Fruit fly (Drosophila melanogaster) whole organism, larva: ENCODE data around the gene jvl.

Experiments
- noc ChIP-seq: fragments of 200-800 bp; sonication (Bioruptor generic); optimal IDR thresholded peaks from 3 replicates; lab custom pipeline; 2019; ENCODE audit warnings: missing biosample characterization, mild to moderate bottlenecking, missing genetic modification characterization, moderate library complexity

jvl gene

DNA sequence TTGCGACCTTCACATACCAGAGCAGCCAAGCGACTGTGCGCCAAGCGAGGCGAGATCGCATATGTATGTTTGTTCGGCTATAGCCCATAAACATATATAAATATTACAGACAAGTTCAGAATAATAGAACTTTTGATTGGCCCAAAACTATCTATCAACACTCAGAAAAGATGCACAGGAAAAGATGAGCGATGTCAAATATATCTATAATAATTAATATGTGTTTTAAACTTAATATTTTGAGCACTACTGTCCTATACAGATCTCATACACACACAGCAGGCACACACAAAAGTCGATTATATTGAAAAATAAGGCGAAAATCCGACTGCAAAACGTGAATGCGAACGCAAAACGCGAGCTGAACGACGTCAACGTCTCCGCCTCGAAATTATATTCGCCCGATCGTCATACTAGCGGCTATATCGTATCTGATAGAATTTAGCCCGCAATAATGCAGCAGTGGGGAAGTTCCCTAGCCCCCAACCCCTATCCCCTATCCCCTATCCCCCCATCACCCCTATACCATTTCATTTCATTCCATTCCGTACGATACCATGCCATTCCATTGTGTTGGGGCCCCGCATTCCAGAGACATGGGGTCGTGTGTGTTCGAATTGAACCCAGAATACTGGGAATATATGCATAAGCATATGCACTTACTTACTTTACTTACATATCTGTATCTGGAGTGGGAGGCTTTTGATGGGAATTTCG lies 29.8 kb upstream of the jvl start:
- TF ChIP-seq noc (tag; lab: Kevin White, UChicago), result no peak

DNA sequence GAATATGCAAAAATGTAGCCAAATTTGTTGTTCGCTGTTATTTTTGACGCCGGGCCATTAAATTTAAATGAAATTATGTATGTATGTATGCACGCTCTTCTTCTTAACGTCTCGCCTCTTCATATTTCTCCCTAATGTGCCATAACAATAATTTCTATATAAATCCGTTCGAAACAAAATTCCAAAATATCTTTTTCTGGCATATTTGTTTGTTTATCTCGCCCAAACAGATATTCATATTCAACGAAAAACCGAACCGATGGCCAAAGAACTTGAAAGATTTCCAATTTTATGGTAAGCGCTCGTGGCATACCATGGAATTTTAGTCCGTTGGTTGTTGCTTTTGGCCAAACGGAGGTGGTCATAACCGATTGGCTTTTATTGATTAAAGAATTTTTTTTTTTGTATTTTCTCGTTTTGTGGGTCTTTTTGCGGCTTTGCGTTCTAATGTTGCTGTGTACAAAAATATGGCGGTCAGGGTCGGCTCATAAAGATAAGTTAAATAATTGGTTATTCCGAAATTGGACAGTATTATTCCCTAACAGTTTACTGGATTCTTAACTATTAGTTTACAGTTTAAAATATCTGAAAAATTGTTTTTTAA lies 28.2 kb upstream of the jvl start:
- TF ChIP-seq noc (tag; lab: Kevin White, UChicago), result no peak

DNA sequence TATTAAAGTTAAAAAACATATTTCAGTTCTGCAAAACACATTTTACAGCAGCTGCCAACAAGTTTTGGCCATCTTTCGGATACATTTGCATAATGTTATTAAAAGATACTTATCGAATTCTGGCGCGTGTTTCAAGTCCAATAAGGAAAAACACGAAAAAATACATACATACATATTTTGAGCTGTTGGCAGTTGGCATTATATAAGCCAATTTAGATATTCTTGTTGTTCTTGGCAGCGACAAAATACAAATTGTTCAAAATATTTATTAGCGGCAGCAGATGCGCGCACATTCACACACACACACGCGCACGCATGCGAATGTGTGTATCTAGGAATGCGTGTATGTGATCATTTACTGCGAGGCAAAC lies 27.6 kb upstream of the jvl start:
- no peak for TF ChIP-seq noc (tag; lab: Kevin White, UChicago)

DNA sequence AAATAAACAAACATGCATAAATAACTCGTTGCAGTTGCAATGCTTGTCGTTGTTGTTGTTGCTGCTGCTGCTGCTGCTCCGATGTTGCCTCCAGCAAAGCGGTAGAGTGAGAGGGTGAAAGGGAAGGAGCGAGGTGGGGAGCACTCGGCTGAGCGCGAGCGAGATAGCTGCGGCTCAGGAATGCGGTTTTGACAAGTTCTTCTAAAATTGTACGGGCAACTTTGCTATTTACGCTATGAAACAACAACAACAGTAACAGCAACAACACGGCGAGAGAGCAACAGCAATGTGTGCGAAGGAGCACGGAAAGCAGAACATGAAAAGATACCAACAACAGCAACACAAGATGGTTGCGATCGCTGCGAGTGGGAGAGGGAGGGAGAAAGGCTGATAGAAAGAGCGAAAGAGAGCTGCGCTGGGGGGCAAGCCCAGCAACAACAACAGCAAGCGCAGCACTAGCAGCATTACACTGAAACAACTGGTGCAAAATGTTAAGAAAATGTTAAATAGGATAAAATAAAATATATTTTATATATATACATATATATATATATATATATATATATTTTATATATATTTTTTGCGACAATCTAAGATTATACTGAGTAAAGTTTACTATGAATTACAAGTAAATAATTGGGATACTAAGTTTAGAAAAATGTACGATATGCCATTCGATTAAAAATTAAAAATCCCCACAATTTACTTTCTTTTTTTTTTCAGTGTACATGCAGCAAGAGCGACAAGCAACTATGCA lies 27.1 kb upstream of the jvl start:
- peak; percentile 38 for TF ChIP-seq noc (tag; lab: Kevin White, UChicago)

DNA sequence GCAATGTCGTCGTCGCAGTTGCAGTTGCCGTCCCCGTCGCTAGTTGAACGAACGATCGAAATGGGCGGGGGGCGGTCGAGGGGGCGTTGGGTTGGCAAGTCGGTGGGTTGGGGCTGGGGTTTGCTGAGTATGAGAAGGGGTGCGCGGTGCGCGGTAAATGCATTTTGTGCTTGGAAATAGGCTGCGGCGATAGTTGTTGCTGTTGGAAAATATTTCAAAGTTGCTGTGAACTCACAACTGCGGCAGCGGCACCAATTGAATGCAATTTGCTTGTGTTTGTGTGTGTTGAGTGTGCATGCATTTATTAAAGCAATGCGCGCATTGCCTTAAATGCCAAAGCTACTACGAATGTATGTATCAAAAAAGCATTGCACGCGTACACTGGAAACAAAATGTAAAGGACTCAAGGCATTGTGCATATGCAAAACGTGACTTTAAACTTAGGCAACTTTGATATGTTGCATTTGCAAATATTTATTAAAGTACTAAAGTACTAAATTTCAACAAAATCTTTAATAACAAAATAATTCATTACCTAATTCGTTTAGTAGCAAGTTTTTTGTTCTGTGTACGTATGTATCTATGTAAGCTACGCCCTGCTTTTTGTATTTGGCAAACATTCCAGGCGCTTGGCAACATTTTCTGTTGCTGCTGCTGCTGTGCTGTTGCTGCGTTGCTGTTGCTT lies 26.3 kb upstream of the jvl start:
- no peak for TF ChIP-seq noc (tag; lab: Kevin White, UChicago)

DNA sequence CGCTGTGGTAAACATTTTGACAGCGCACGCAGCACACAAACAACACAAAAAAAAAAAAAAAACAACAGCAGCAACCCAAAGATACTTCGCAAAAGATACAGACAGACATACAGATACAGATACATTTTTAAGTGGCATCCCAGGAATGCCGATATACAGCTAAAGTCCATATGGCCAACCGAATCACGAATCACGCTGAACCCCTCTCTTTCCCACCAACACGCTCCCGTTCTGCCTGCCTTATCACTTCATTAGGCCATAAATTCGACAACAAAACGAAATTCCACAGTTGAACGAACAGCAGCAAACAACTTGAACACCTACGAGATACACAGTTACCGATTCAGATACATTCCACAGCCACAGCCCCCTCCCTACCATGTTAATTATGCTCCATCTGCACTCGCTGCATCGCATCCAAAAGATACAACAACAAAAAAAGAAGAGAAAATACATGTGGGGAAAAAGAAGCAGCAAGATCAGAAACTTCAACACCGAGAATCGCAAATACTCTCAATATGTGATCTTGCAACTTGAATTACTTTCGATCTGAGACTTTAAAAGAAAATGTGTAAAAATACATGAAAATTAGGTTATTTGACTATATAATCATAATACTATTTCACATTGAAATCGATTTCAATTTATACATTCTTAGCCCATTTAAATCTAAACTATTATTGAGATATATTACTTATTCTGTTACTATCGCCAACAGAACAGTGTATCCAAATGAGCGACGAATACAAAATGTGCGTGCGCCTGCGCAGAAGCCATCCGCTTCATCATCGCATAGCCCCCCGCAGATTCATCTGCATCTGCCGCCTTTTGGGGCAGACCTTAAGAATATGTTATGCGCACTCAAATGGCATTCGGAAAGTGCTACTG lies 24.9 kb upstream of the jvl start:
- TF ChIP-seq noc (tag; lab: Kevin White, UChicago), result no peak

DNA sequence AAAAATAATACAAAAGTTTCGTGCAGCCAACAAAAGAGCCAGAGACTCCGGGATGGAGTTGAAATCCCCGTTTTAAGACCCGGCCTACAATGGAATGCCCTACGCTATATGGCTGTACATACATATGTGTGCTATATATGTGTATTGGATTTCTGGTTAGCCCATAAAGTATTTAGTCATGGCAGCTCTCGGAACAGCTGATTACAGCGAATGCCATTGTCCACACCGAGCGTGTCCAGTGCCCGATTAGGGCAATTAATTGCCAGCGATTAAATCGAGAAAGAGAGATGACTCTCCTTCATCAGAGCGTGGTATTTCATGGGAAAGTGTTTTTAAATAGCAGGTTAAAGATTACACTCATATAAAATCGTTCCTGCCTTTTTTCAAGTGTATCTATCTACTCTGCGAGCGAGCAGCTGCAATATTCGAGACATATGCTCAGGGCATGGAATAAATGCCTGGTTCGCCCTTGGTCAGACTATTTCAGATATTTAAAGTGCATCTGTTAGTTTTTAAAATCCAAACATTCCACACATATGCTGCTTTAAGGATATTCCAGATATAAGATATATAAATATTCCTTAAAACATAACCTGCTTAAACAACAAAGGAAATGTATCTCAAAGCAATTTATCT lies 24.2 kb upstream of the jvl start:
- no peak for TF ChIP-seq noc (tag; lab: Kevin White, UChicago)

DNA sequence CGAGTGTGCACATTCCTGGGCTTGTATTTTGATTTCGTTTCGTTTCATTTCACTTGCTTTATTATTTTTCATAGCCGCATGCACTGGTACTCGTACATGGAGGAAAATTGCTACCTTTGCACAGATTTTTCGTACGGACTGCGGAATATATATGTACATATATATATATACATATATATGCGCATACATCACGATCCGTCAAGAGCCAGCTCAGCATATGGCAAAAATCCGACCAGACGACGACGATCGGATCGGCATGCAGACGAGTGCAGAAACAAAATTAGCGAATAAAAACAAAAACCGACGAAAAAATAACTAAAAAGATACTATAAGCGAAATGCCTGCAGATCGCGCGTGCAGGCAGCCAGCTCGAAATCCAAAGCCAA lies 23.7 kb upstream of the jvl start:
- no peak for TF ChIP-seq noc (tag; lab: Kevin White, UChicago)

DNA sequence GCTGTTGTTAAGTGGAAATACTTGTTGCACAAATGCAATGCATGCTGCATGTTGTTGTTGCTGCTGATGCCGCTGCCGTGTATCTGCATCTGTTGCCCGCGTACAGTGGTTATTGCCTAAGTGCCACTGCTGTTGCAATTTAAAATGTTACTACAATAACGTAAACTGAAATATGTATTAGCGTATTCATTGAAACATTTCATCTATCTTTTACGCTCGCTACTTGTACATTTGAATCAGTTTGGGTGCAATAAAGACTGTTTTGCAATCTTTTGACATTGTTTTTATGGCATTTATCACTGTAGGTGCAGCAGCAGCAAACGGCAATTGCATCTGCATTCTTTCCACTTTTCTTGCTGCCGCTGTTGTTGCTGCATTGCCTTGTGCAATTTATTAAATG lies 22.0 kb upstream of the jvl start:
- TF ChIP-seq noc (tag; lab: Kevin White, UChicago), result no peak

DNA sequence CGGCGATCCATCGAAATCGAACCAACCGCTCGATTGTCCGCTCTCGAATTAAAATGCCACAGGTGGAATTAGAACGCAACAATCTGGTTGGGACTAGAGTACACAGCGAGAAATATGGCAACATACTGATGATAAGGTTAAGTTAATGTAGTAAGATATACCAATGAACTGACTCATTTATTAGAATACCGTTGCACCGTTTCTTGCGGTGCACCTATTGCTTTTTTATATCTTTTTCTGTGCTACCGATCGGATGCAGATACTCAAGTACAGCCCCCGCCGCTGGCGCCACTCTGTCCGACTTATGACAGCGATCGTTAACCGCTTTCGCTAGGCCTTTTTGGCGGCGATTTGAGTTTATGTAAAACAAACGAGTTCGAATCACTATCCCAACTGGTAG lies 21.3 kb upstream of the jvl start:
- TF ChIP-seq noc (tag; lab: Kevin White, UChicago), result no peak

DNA sequence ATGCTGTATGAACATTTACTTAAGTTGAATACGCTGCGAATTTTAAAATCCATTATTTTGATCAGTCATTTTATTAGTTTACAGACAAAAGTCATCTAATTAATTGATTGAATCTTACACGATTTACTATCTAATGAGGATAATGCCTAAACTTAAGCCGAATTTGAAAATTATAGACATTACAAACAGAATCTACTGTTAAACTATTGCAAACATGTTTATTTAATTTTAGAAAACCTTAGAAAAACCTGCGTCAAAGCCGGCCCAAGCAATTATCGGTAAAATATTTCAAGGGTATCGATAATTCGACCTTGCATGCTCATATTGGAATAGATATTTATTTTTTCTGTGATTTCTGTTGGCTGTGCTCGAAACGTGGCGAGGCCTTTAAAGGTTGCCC lies 20.5 kb upstream of the jvl start:
- TF ChIP-seq noc (tag; lab: Kevin White, UChicago), result peak; percentile 60

DNA sequence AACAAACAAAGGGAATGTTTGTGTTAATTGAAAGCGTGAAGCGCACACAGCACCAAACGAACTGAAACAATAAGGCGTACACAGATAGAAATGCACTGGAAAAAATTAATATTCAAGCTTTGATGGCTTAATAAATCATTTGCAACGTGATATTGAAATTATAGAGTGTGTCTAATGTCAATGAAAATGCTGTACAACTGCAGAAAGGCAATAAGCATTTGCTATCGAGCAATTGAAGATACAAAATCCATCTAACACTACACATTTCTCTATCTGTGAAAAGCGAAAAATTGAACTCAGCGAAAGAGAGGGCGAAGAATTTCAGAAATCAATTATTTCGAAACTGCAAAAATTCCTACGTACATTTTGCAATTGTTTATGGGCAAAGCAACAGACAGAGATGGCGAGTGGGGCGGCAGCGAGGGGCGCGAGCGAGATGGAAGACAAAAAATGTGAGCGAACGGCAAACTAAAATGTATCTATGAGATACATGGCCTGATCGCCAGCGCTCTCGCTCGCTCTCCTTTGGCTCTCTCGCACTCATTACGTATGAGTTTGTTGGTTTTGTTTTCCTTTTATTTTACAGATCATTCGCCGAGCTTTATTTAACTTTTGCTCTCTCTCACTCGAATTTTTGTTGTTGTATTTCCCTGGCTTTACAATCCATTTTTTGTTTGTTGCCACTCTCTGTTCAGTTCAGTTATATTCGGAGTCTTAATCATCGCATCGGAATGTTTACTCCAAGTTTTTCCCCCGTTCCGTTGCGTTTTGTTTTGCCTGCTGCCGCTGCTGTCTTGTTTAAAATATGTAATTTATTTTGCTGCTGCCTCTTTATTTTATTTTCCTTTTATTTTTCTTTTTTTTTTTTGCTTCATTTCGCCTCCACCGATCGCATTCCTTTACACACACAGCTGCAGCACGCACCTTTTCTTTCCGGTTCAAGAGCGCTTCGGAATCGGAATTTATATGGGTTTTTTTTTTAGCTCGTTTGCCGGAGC lies 19.1 kb upstream of the jvl start:
- TF ChIP-seq noc (tag; lab: Kevin White, UChicago), result peak; percentile 24

DNA sequence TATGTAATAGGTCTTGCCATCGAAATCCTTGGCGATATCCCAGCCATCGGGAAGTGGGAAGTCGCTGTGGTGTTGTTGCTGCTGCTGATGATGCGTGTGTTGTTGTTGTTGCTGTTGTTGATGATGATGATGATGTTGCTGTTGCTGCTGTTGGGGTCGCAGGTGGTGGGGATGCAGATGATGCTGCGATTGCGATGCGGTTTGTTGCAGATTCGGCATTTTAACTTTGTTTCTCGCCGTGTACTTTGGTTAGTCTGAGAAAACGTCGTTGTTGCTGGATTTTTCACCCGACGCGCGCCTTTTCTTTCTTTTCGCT lies 18.1 kb upstream of the jvl start:
- no peak for TF ChIP-seq noc (tag; lab: Kevin White, UChicago)
